Worm (Caenorhabditis elegans): ENCODE measurements around the gene C01G5.4.

The C01G5.4 gene

DNA sequence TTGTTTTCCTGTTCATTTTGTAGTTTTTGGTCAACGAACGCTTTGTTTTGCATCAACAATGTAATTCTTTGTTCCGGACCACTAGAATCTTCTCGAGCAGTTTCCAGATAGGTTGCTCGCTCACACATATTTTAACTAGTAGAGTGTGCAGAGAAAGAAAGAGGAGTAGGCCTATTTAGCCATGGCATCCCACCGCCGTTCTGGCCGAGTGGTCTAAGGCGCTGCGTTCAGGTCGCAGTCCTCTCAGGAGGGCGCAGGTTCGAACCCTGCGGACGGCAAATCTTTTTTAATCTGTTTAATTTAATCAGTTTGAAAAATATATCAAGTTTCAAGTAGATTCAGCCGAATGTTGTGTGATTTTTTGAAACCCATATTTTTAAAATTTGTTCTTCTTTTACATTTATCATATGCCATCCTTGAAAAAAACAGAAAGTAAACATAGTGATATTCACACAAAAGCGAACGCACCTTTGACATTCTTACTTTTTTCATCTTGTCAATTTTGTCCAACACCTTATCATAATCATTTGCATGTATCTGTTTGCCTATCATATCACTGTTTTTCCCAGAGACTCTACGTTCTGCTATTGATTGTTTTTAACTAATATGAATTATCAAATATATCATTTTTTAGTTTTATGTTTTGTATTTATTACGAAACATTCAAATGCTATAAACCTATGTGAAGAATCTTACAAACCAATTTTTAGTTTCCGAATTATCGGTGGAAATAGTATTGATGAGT is 25.2 kb downstream of the C01G5.4 start, which contains the start of gene try-3 (continued):
- TF ChIP-seq snpc-1.1 (tag; optimal IDR thresholded peaks at IDR 0.05; ENCODE audit: insufficient read depth): peak; percentile 50
- peak; percentile 57 for TF ChIP-seq cebp-1 (GFP tag; IDR thresholded peaks at IDR 0.05)
- TF ChIP-seq cebp-1 (tag; optimal IDR thresholded peaks at IDR 0.05): peak; percentile 73
- TF ChIP-seq ceh-79 (tag; optimal IDR thresholded peaks at IDR 0.05): peak; percentile 17
- peak; percentile 15 for TF ChIP-seq somi-1 (GFP tag; optimal IDR thresholded peaks at IDR 0.05)
- TF ChIP-seq let-526 (GFP tag; IDR thresholded peaks at IDR 0.05): 0 out of 2 replicates have a peak, but pooled peaks have one; percentile 8
- no peak for TF ChIP-seq zim-3 (tag; optimal IDR thresholded peaks at IDR 0.05)
- TF ChIP-seq ceh-40 (GFP tag; IDR thresholded peaks at IDR 0.05): 0 out of 2 replicates have a peak, but pooled peaks have one; percentile 44
- no peak for TF ChIP-seq fkh-3 (tag; optimal IDR thresholded peaks at IDR 0.05)
- TF ChIP-seq akir-1 (GFP tag; optimal IDR thresholded peaks at IDR 0.05): no peak
- TF ChIP-seq nhr-90 (tag; optimal IDR thresholded peaks at IDR 0.05): peak; percentile 71
- no peak for TF ChIP-seq egl-18 (GFP tag; IDR thresholded peaks at IDR 0.05)
- TF ChIP-seq mcd-1 (GFP tag; IDR thresholded peaks at IDR 0.05): peak; percentile 82
- TF ChIP-seq F39B2.1 (GFP tag; IDR thresholded peaks at IDR 0.05): no peak
- peak; percentile 79; the same call in 1 of the 2 replicates for TF ChIP-seq cebp-2 (GFP tag; IDR thresholded peaks at IDR 0.05)
- TF ChIP-seq nhr-27 (tag; optimal IDR thresholded peaks at IDR 0.05): no peak
- TF ChIP-seq B0336.3 (GFP tag; IDR thresholded peaks at IDR 0.05): peak; percentile 81
- peak; percentile 78 for TF ChIP-seq K11D2.4 (GFP tag; IDR thresholded peaks at IDR 0.05)
- no peak for TF ChIP-seq aptf-2 (GFP tag; conservative IDR thresholded peaks at IDR 0.05)
- TF ChIP-seq nhr-120 (GFP tag; IDR thresholded peaks at IDR 0.05): no peak
- peak; percentile 31; the same call in 1 of the 2 replicates for TF ChIP-seq egl-44 (GFP tag; IDR thresholded peaks at IDR 0.05)
- TF ChIP-seq B0035.1 (tag; optimal IDR thresholded peaks at IDR 0.05): peak; percentile 36
- TF ChIP-seq bed-1 (GFP tag; IDR thresholded peaks at IDR 0.05): no peak
- peak; percentile 50; the same call in 1 of the 2 replicates for TF ChIP-seq B0019.2 (GFP tag; conservative IDR thresholded peaks at IDR 0.05)
- peak; percentile 90 for TF ChIP-seq pbrm-1 (GFP tag; IDR thresholded peaks at IDR 0.05)
- TF ChIP-seq C06A6.2 (GFP tag; conservative IDR thresholded peaks at IDR 0.05): peak; percentile 55; the same call in 1 of the 2 replicates
- TF ChIP-seq mel-28 (tag; optimal IDR thresholded peaks at IDR 0.05; ENCODE audit: borderline replicate concordance): peak; percentile 42
- TF ChIP-seq lin-35 (GFP tag; optimal IDR thresholded peaks at IDR 0.05): peak in 1 of 3 experiments; percentile 78
- TF ChIP-seq lir-1 (GFP tag; conservative IDR thresholded peaks at IDR 0.05): peak; percentile 47; the same call in 1 of the 2 replicates
- 0 out of 2 replicates have a peak, but pooled peaks have one; percentile 68 for TF ChIP-seq ceh-58 (GFP tag; IDR thresholded peaks at IDR 0.05)
- 0 out of 2 replicates have a peak, but pooled peaks have one; percentile 59 for TF ChIP-seq F37B4.10 (GFP tag; IDR thresholded peaks at IDR 0.05)
- TF ChIP-seq him-1 (tag; optimal IDR thresholded peaks at IDR 0.05): peak; percentile 94
- TF ChIP-seq F57C9.4 (tag; optimal IDR thresholded peaks at IDR 0.05): peak; percentile 42
- TF ChIP-seq chd-7 (tag; optimal IDR thresholded peaks at IDR 0.05): peak; percentile 45
- no peak for TF ChIP-seq F22D6.2 (tag; optimal IDR thresholded peaks at IDR 0.05)
- TF ChIP-seq T07F8.4 (tag; optimal IDR thresholded peaks at IDR 0.05): peak; percentile 23
- TF ChIP-seq Y53F4B.3 (GFP tag; IDR thresholded peaks at IDR 0.05): no peak
- TF ChIP-seq nfya-2 (GFP tag; IDR thresholded peaks at IDR 0.05): no peak
- peak; percentile 65 for TF ChIP-seq F23B12.7 (tag; optimal IDR thresholded peaks at IDR 0.05; ENCODE audit: insufficient read depth)
- peak; percentile 98 for TF ChIP-seq tbp1 (GFP tag; optimal IDR thresholded peaks at IDR 0.05)

Measured in whole organism, young adult.